Fruit fly (Drosophila melanogaster) whole organism, embryonic: Measurements from ENCODE around the gene CG13272.
A peak's percentile ranks its signal among the peaks of the same experiment; 100 is the strongest.

Experiments used
- Abd-B ChIP-seq: fragments of 200-800 bp; sonication (Bioruptor generic); optimal IDR thresholded peaks from 2 replicates; lab custom pipeline; 2018; ENCODE audit warnings: missing biosample characterization, mild to moderate bottlenecking, missing genetic modification characterization, moderate library complexity
- Adf1 ChIP-seq: fragments of 200-800 bp; sonication (Bioruptor generic); IDR thresholded peaks from 2 replicates; pipeline ENCODE4 v1.3.6; 2022; ENCODE audit warnings: missing biosample characterization, missing genetic modification characterization
- Blimp-1 ChIP-seq: fragments of 200-800 bp; sonication (Bioruptor generic); optimal IDR thresholded peaks from 3 replicates; lab custom pipeline; 2018; ENCODE audit warnings: missing biosample characterization, missing genetic modification characterization, mild to moderate bottlenecking, moderate library complexity, missing genetic modification reagents
- CG10543 ChIP-seq: fragments of 200-800 bp; sonication (Bioruptor generic); optimal IDR thresholded peaks from 3 replicates; lab custom pipeline; 2017; ENCODE audit warnings: missing biosample characterization, mild to moderate bottlenecking, missing genetic modification characterization, moderate library complexity
- CG12769 ChIP-seq: fragments of 200-800 bp; sonication (Bioruptor generic); optimal IDR thresholded peaks from 2 replicates; lab custom pipeline; 2019; ENCODE audit warnings: missing biosample characterization, mild to moderate bottlenecking, missing genetic modification characterization, moderate library complexity
- CG15073 ChIP-seq: fragments of 200-800 bp; sonication (Bioruptor generic); optimal IDR thresholded peaks from 2 replicates; lab custom pipeline; 2016; ENCODE audit warnings: missing biosample characterization, missing genetic modification characterization
- CG1603 ChIP-seq: fragments of 200-800 bp; sonication (Bioruptor generic); optimal IDR thresholded peaks from 2 replicates; lab custom pipeline; 2019; ENCODE audit warnings: missing biosample characterization, mild to moderate bottlenecking, missing genetic modification characterization, moderate library complexity
- CG17361 ChIP-seq: fragments of 200-800 bp; sonication (Bioruptor generic); IDR thresholded peaks from 3 replicates; pipeline ENCODE4 v1.3.6; 2022; ENCODE audit warnings: missing biosample characterization, missing genetic modification characterization
- CG18764 ChIP-seq: fragments of 200-800 bp; sonication (Bioruptor generic); optimal IDR thresholded peaks from 3 replicates; lab custom pipeline; 2016; ENCODE audit warnings: missing biosample characterization, missing genetic modification characterization
- CG2678 ChIP-seq: fragments of 200-800 bp; sonication (Bioruptor generic); optimal IDR thresholded peaks from 3 replicates; lab custom pipeline; 2019; ENCODE audit warnings: missing biosample characterization, mild to moderate bottlenecking, missing genetic modification characterization, moderate library complexity
- CG32767 ChIP-seq: fragments of 200-800 bp; sonication (Bioruptor generic); IDR thresholded peaks from 2 replicates; pipeline ENCODE4 v1.3.6; 2022; ENCODE audit warnings: missing biosample characterization, missing genetic modification characterization
- CG32772 ChIP-seq: fragments of 200-800 bp; sonication (Bioruptor generic); IDR thresholded peaks from 2 replicates; pipeline ENCODE4 v1.3.6; 2022; ENCODE audit warnings: missing biosample characterization, missing genetic modification characterization
- CG6765 ChIP-seq: fragments of 200-800 bp; sonication (Bioruptor generic); optimal IDR thresholded peaks from 3 replicates; lab custom pipeline; 2017; ENCODE audit warnings: missing biosample characterization, mild to moderate bottlenecking, missing genetic modification characterization
- CG7987 ChIP-seq: fragments of 200-800 bp; sonication (Bioruptor generic); optimal IDR thresholded peaks from 2 replicates; lab custom pipeline; 2018; ENCODE audit warnings: missing biosample characterization, mild to moderate bottlenecking, missing genetic modification characterization, moderate library complexity
- CG9797 ChIP-seq: fragments of 200-800 bp; sonication (Bioruptor generic); optimal IDR thresholded peaks from 3 replicates; lab custom pipeline; 2018; ENCODE audit warnings: missing biosample characterization, mild to moderate bottlenecking, missing genetic modification characterization
- CG9932 ChIP-seq: fragments of 200-800 bp; sonication (Bioruptor generic); IDR thresholded peaks from 2 replicates; pipeline ENCODE4 v1.3.6; 2022; ENCODE audit warnings: missing biosample characterization, missing genetic modification characterization
- CoRest ChIP-seq: fragments of 200-800 bp; sonication (Bioruptor generic); optimal IDR thresholded peaks from 3 replicates; lab custom pipeline; 2018; ENCODE audit warnings: missing biosample characterization, mild to moderate bottlenecking, missing genetic modification characterization, moderate library complexity
- D19A ChIP-seq: fragments of 200-800 bp; optimal IDR thresholded peaks from 3 replicates; lab custom pipeline; 2019; ENCODE audit warnings: missing biosample characterization, mild to moderate bottlenecking, missing genetic modification characterization, moderate library complexity
- Drgx ChIP-seq: fragments of 200-800 bp; sonication (Bioruptor generic); IDR thresholded peaks from 2 replicates; pipeline ENCODE4 v1.3.6; 2022; ENCODE audit warnings: missing biosample characterization, missing genetic modification characterization
- Eip74EF ChIP-seq, 2 experiments: fragments of 200-800 bp in 1 of 2; fragments of >200 bp in 1 of 2; sonication (Bioruptor generic) in 1 of 2; optimal IDR thresholded peaks; 2 replicates each; lab custom pipeline; 2017 to 2019; ENCODE audit warnings: missing biosample characterization in 2 of 2, missing genetic modification characterization in 2 of 2, mild to moderate bottlenecking in 1 of 2, moderate library complexity in 1 of 2
- Gsc ChIP-seq: fragments of 200-800 bp; sonication (Bioruptor generic); IDR thresholded peaks from 2 replicates; pipeline ENCODE4 v1.3.6; 2022; ENCODE audit warnings: missing biosample characterization, missing genetic modification characterization
- Gug ChIP-seq: fragments of 200-800 bp; sonication (Bioruptor generic); IDR thresholded peaks from 4 replicates; pipeline ENCODE4 v1.3.6; 2022; ENCODE audit warnings: missing biosample characterization, missing genetic modification characterization
- HLHmδ ChIP-seq: fragments of 200-800 bp; sonication (Bioruptor generic); optimal IDR thresholded peaks from 2 replicates; lab custom pipeline; 2018; ENCODE audit warnings: missing biosample characterization, mild to moderate bottlenecking, missing genetic modification characterization, moderate library complexity
- HmgD ChIP-seq: fragments of 200-800 bp; sonication (Bioruptor generic); optimal IDR thresholded peaks from 3 replicates; lab custom pipeline; 2016; ENCODE audit warnings: missing biosample characterization, missing genetic modification characterization
- Med ChIP-seq: fragments of 200-800 bp; sonication (Bioruptor generic); peaks from one replicate; lab custom pipeline; 2016; ENCODE audit warnings: missing biosample characterization, missing genetic modification characterization, mild to moderate bottlenecking, inconsistent platforms, moderate library complexity
- Pdp1 ChIP-seq, 2 experiments: fragments of 200-800 bp; sonication (Bioruptor generic); optimal IDR thresholded peaks; 3 replicates each; lab custom pipeline; 2016; ENCODE audit warnings: missing biosample characterization in 2 of 2, missing genetic modification characterization in 2 of 2, mild to moderate bottlenecking in 1 of 2, moderate library complexity in 1 of 2
- Sox102F ChIP-seq: fragments of 200-800 bp; sonication (Bioruptor generic); optimal IDR thresholded peaks from 2 replicates; lab custom pipeline; 2018; ENCODE audit warnings: missing biosample characterization, mild to moderate bottlenecking, missing genetic modification characterization, moderate library complexity
- Xrp1 ChIP-seq: fragments of 200-800 bp; sonication (Bioruptor generic); IDR thresholded peaks from 2 replicates; pipeline ENCODE4 v1.3.6; 2022; ENCODE audit warnings: missing biosample characterization, missing genetic modification characterization
- cg ChIP-seq: fragments of 200-800 bp; sonication (Bioruptor generic); optimal IDR thresholded peaks from 3 replicates; lab custom pipeline; 2019; ENCODE audit warnings: missing biosample characterization, mild to moderate bottlenecking, missing genetic modification characterization, moderate library complexity
- danr ChIP-seq: fragments of 200-800 bp; sonication (Bioruptor generic); IDR thresholded peaks from 2 replicates; pipeline ENCODE4 v1.3.6; 2022; ENCODE audit warnings: missing biosample characterization, missing genetic modification characterization
- gcm2 ChIP-seq: fragments of 200-800 bp; sonication (Bioruptor generic); optimal IDR thresholded peaks from 2 replicates; lab custom pipeline; 2016; ENCODE audit warnings: missing biosample characterization, missing genetic modification characterization
- gem ChIP-seq: fragments of 200-800 bp; sonication (Bioruptor generic); optimal IDR thresholded peaks from 2 replicates; lab custom pipeline; 2019; ENCODE audit warnings: missing biosample characterization, mild to moderate bottlenecking, missing genetic modification characterization, moderate library complexity
- grau ChIP-seq: fragments of 200-800 bp; optimal IDR thresholded peaks from 3 replicates; lab custom pipeline; 2019; ENCODE audit warnings: missing biosample characterization, mild to moderate bottlenecking, missing genetic modification characterization, moderate library complexity
- hth ChIP-seq: fragments of >200 bp; optimal IDR thresholded peaks from 2 replicates; lab custom pipeline; 2017; ENCODE audit warnings: inconsistent platforms
- kni ChIP-seq: fragments of 200-800 bp; sonication (Bioruptor generic); optimal IDR thresholded peaks from 3 replicates; lab custom pipeline; 2017; ENCODE audit warnings: mild to moderate bottlenecking, missing biosample characterization, missing genetic modification reagents, missing genetic modification characterization
- nerfin-1 ChIP-seq: fragments of 200-800 bp; sonication (Bioruptor generic); optimal IDR thresholded peaks from 3 replicates; lab custom pipeline; 2019; ENCODE audit warnings: missing biosample characterization, mild to moderate bottlenecking, missing genetic modification characterization, moderate library complexity
- otp ChIP-seq: fragments of 200-800 bp; sonication (Bioruptor generic); IDR thresholded peaks from 3 replicates; pipeline ENCODE4, ENCODE4 v1.3.6; 2022; ENCODE audit warnings: missing biosample characterization, missing genetic modification characterization
- pzg ChIP-seq: fragments of 200-800 bp; sonication (Bioruptor generic); optimal IDR thresholded peaks from 3 replicates; lab custom pipeline; 2018; ENCODE audit warnings: missing biosample characterization, mild to moderate bottlenecking, missing genetic modification characterization, moderate library complexity
- row ChIP-seq: fragments of 200-800 bp; sonication (Bioruptor generic); IDR thresholded peaks from 3 replicates; pipeline ENCODE4 v1.3.6; 2022; ENCODE audit warnings: missing biosample characterization, missing genetic modification characterization
- sc ChIP-seq, 3 experiments: fragments of >200 bp in 2 of 3; fragments of 200-800 bp in 1 of 3; sonication (Bioruptor generic) in 1 of 3; optimal IDR thresholded peaks; 2 replicates in 2 of 3; 3 replicates in 1 of 3; lab custom pipeline; 2017; ENCODE audit warnings: mild to moderate bottlenecking in 1 of 3, missing biosample characterization in 1 of 3, missing genetic modification characterization in 1 of 3, missing genetic modification reagents in 1 of 3
- sd ChIP-seq: fragments of 200-800 bp; sonication (Bioruptor generic); optimal IDR thresholded peaks from 3 replicates; lab custom pipeline; 2018; ENCODE audit warnings: missing biosample characterization, mild to moderate bottlenecking, missing genetic modification characterization, moderate library complexity
- sens ChIP-seq: fragments of 200-800 bp; sonication (Bioruptor generic); peaks from one replicate; lab custom pipeline; 2016; ENCODE audit warnings: missing biosample characterization, missing genetic modification characterization
- sens-2 ChIP-seq: fragments of 200-800 bp; sonication (Bioruptor generic); IDR thresholded peaks from 2 replicates; pipeline ENCODE4 v1.3.6; 2022; ENCODE audit warnings: missing biosample characterization, missing genetic modification characterization
- toy ChIP-seq: fragments of 200-800 bp; sonication (Bioruptor generic); IDR thresholded peaks from 2 replicates; pipeline ENCODE4 v1.3.6; 2022; ENCODE audit warnings: missing biosample characterization, missing genetic modification characterization
- vvl ChIP-seq: fragments of 200-800 bp; sonication (Bioruptor generic); IDR thresholded peaks from 2 replicates; pipeline ENCODE4 v1.3.6; 2022; ENCODE audit warnings: missing biosample characterization, missing genetic modification characterization

The CG13272 gene

dm6 chr2L:16804376-16804934 is at the start of gene CG13272:
Gene CG13272 (plus strand): TSS chr2L:16804884.
- TF ChIP-seq D19A (tag; lab: Kevin White, UChicago) (peak; percentile 80), Blimp-1 (peak; percentile 82), sc (optimal IDR thresholded peaks at IDR 0.05; lab: Kevin White, UChicago) (no peak), sc (GFP tag; optimal IDR thresholded peaks at IDR 0.05; lab: Kevin White, UChicago) (no peak), kni (GFP tag; lab: Kevin White, UChicago) (peak; percentile 41), vvl (GFP tag; lab: Robert Waterston, UW) (peak; percentile 20; the same call in 1 of the 2 replicates)

- peak; percentile 15 for TF ChIP-seq sens (GFP tag; lab: Kevin White, UChicago)
- TF ChIP-seq Xrp1 (GFP tag; lab: Robert Waterston, UW) = no peak
- no peak for TF ChIP-seq CoRest (tag; lab: Kevin White, UChicago)
- TF ChIP-seq hth = no peak
- TF ChIP-seq Med (GFP tag; lab: Kevin White, UChicago) = peak; percentile 25
- TF ChIP-seq otp = no peak
- peak; percentile 22 for TF ChIP-seq gem (tag; lab: Kevin White, UChicago)
- TF ChIP-seq CG32767 (GFP tag; lab: Robert Waterston, UW) = 0 out of 2 replicates have a peak, but pooled peaks have one; percentile 17
- no peak for TF ChIP-seq CG7987 (GFP tag; lab: Kevin White, UChicago)
- TF ChIP-seq row (GFP tag; lab: Robert Waterston, UW) = no peak
- TF ChIP-seq CG32772 (GFP tag; lab: Robert Waterston, UW) = no peak
- TF ChIP-seq CG12769 (tag; lab: Kevin White, UChicago) = peak; percentile 68
- TF ChIP-seq Eip74EF (GFP tag; optimal IDR thresholded peaks at IDR 0.05; lab: Kevin White, UChicago) = no peak
- TF ChIP-seq HmgD (GFP tag; lab: Kevin White, UChicago) = no peak
- TF ChIP-seq sd (tag; lab: Kevin White, UChicago) = peak; percentile 85
- TF ChIP-seq cg (GFP tag; lab: Kevin White, UChicago) = peak; percentile 45
- peak; percentile 4 for TF ChIP-seq grau
- 0 out of 3 replicates have a peak, but pooled peaks have one; percentile 14 for TF ChIP-seq CG17361
- TF ChIP-seq Drgx (GFP tag; lab: Robert Waterston, UW) = peak; percentile 35; the same call in 1 of the 2 replicates
- peak; percentile 59 for TF ChIP-seq CG10543 (GFP tag; lab: Kevin White, UChicago)
- no peak for TF ChIP-seq toy (GFP tag; lab: Robert Waterston, UW)
- TF ChIP-seq Pdp1 (GFP tag; optimal IDR thresholded peaks at IDR 0.05; lab: Kevin White, UChicago) = peak in 1 of 2 experiments; percentile 6
Measured at dm6 chr2L:16760504-16761417, 43.9 kb upstream of the CG13272 start, which contains the start of gene ppk17. Gene ppk17 (minus strand): TSS chr2L:16760554.

- no peak for TF ChIP-seq pzg (GFP tag; lab: Kevin White, UChicago)
- TF ChIP-seq CG9932 (GFP tag; lab: Robert Waterston, UW) = 0 out of 2 replicates have a peak, but pooled peaks have one; percentile 11
- TF ChIP-seq nerfin-1 = no peak
- no peak for TF ChIP-seq CG1603 (tag; lab: Kevin White, UChicago)
- TF ChIP-seq Sox102F (GFP tag; lab: Kevin White, UChicago) = peak; percentile 37
- TF ChIP-seq Gsc (GFP tag; lab: Robert Waterston, UW) = no peak
- TF ChIP-seq HLHmδ (GFP tag; lab: Kevin White, UChicago) = no peak
- no peak for TF ChIP-seq Abd-B
- TF ChIP-seq danr (GFP tag; lab: Robert Waterston, UW) = no peak
- no peak for TF ChIP-seq CG18764 (GFP tag; lab: Kevin White, UChicago)
- no peak for TF ChIP-seq CG15073 (GFP tag; lab: Kevin White, UChicago)
- no peak for TF ChIP-seq sens-2 (GFP tag; lab: Robert Waterston, UW)
- TF ChIP-seq gcm2 (GFP tag; lab: Kevin White, UChicago) = no peak
- no peak for TF ChIP-seq Adf1
- TF ChIP-seq CG2678 = no peak
- no peak for TF ChIP-seq CG6765 (GFP tag; lab: Kevin White, UChicago)
- TF ChIP-seq CG9797 (GFP tag; lab: Kevin White, UChicago) = no peak
- no peak for TF ChIP-seq Gug (GFP tag; lab: Robert Waterston, UW)
Measured at dm6 chr2L:16761891-16762290, 42.8 kb upstream of the CG13272 start.
